Fruit fly (Drosophila melanogaster): ENCODE data around the gene Strump.

The Strump gene

DNA sequence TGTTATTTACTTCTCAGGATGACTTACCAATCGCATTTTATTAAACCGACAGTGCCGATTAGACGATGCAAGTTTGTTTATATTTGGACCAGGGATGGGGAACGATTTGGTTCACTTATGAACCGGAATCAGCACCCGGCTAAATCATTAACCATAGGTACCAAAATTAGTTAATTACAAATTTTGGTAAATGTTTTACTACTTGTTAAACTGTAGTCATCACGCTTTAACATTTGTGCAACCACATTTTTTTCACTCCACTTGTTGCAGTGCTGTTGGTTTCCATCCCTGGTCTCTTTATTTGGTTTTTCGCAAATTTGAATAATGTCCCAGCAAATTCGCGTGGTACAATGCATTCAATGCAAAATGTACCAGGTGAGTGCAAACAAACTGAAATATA lies 16.3 kb upstream of the Strump start, which contains the start of the genes IntS9 and CG43295:
Gene IntS9, minus strand, starts transcription at position 100 of the 400 bp plus-strand sequence.
Gene CG43295, plus strand, starts transcription at position 325 of the 400 bp plus-strand sequence.
- TF ChIP-seq HLH3B (GFP tag; IDR thresholded peaks at IDR 0.05): peak; percentile 86
- peak; percentile 72 for TF ChIP-seq CG12236 (GFP tag; optimal IDR thresholded peaks at IDR 0.05)
- TF ChIP-seq Mad (GFP tag; optimal IDR thresholded peaks at IDR 0.05): peak; percentile 86
- peak; percentile 77 for TF ChIP-seq CG4617 (GFP tag; optimal IDR thresholded peaks at IDR 0.05; ENCODE audit: borderline replicate concordance)
- no peak for TF ChIP-seq insv (GFP tag; optimal IDR thresholded peaks at IDR 0.05)
- TF ChIP-seq trem (tag; optimal IDR thresholded peaks at IDR 0.05): peak; percentile 83
- peak; percentile 48 for TF ChIP-seq da (GFP tag; optimal IDR thresholded peaks at IDR 0.05)
- peak; percentile 84 for TF ChIP-seq CG13775 (GFP tag; optimal IDR thresholded peaks at IDR 0.05)
- TF ChIP-seq CG6175 (GFP tag; IDR thresholded peaks at IDR 0.05): no peak
- peak; percentile 72 for TF ChIP-seq peb (GFP tag; IDR thresholded peaks at IDR 0.05)
- TF ChIP-seq CG12659 (GFP tag; optimal IDR thresholded peaks at IDR 0.05): peak; percentile 71
- no peak; the same call in 1 of the 2 replicates for TF ChIP-seq amos (GFP tag; IDR thresholded peaks at IDR 0.05; ENCODE audit: partially characterized antibody)
- peak; percentile 69 for TF ChIP-seq CG9215 (GFP tag; IDR thresholded peaks at IDR 0.05)
- TF ChIP-seq CG1602 (GFP tag; optimal IDR thresholded peaks at IDR 0.05): peak; percentile 81
- no peak; the same call in 2 of the 3 replicates for TF ChIP-seq CG17361 (GFP tag; IDR thresholded peaks at IDR 0.05)
- no peak for TF ChIP-seq luna (GFP tag; optimal IDR thresholded peaks at IDR 0.05)
- TF ChIP-seq CG11723 (GFP tag; optimal IDR thresholded peaks at IDR 0.05): no peak
- peak; percentile 88 for TF ChIP-seq Ptx1 (GFP tag; IDR thresholded peaks at IDR 0.05)
- TF ChIP-seq tup (GFP tag; optimal IDR thresholded peaks at IDR 0.05): peak; percentile 69
- peak; percentile 42 for TF ChIP-seq CG9437 (GFP tag; optimal IDR thresholded peaks at IDR 0.05)
- peak; percentile 81 for TF ChIP-seq CG11398 (GFP tag; optimal IDR thresholded peaks at IDR 0.05)
- peak; percentile 79 for TF ChIP-seq Atf3 (GFP tag; optimal IDR thresholded peaks at IDR 0.05)
- no peak for TF ChIP-seq Tbp (GFP tag; optimal IDR thresholded peaks at IDR 0.05)
- peak; percentile 79 for TF ChIP-seq CG18262 (tag; optimal IDR thresholded peaks at IDR 0.05)
- peak; percentile 79 for TF ChIP-seq CG14050 (GFP tag; IDR thresholded peaks at IDR 0.05)
- TF ChIP-seq CG8359 (GFP tag; optimal IDR thresholded peaks at IDR 0.05; ENCODE audit: borderline replicate concordance): peak; percentile 47
- TF ChIP-seq TFAM (GFP tag; optimal IDR thresholded peaks at IDR 0.05): no peak
- peak; percentile 61; the same call in 2 of the 3 replicates for TF ChIP-seq Mrtf (GFP tag; IDR thresholded peaks at IDR 0.05)
- no peak for TF ChIP-seq zf30C (GFP tag; optimal IDR thresholded peaks at IDR 0.05)
- TF ChIP-seq Nf-YB (GFP tag; optimal IDR thresholded peaks at IDR 0.05): no peak
- TF ChIP-seq rib (GFP tag; IDR thresholded peaks at IDR 0.05): peak; percentile 40; the same call in 1 of the 2 replicates
- peak; percentile 25 for TF ChIP-seq BEAF-32 (GFP tag; optimal IDR thresholded peaks at IDR 0.05)
- peak; percentile 82 for TF ChIP-seq Dbx (GFP tag; IDR thresholded peaks at IDR 0.05)
- peak; percentile 85 for TF ChIP-seq ranshi (GFP tag; IDR thresholded peaks at IDR 0.05)
- TF ChIP-seq salm (tag; optimal IDR thresholded peaks at IDR 0.05): no peak
- TF ChIP-seq CG7271 (tag; optimal IDR thresholded peaks at IDR 0.05): peak; percentile 70
- TF ChIP-seq ftz-f1 (GFP tag; optimal IDR thresholded peaks at IDR 0.05): no peak
- TF ChIP-seq emc (GFP tag; optimal IDR thresholded peaks at IDR 0.05): peak; percentile 53
- TF ChIP-seq CG31365 (tag; optimal IDR thresholded peaks at IDR 0.05): peak; percentile 36
- peak; percentile 46 for TF ChIP-seq eyg (GFP tag; optimal IDR thresholded peaks at IDR 0.05)
- TF ChIP-seq Atf-2 (GFP tag; optimal IDR thresholded peaks at IDR 0.05): peak; percentile 82
- TF ChIP-seq CG11695 (GFP tag; IDR thresholded peaks at IDR 0.05): peak; percentile 77
- TF ChIP-seq PHDP (tag; optimal IDR thresholded peaks at IDR 0.05): no peak
- 0 out of 4 replicates have a peak, but pooled peaks have one; percentile 25 for TF ChIP-seq Dll (GFP tag; IDR thresholded peaks at IDR 0.05; ENCODE audit: partially characterized antibody)
- TF ChIP-seq nerfin-1 (tag; optimal IDR thresholded peaks at IDR 0.05): no peak
- TF ChIP-seq sima (GFP tag; optimal IDR thresholded peaks at IDR 0.05): peak; percentile 25
- TF ChIP-seq CG11085 (GFP tag; IDR thresholded peaks at IDR 0.05): peak; percentile 49; the same call in 1 of the 2 replicates
- TF ChIP-seq ato (GFP tag; IDR thresholded peaks at IDR 0.05; ENCODE audit: partially characterized antibody): no peak
- TF ChIP-seq CG4360 (GFP tag; IDR thresholded peaks at IDR 0.05): no peak
- peak; percentile 68 for TF ChIP-seq CG6813 (GFP tag; optimal IDR thresholded peaks at IDR 0.05)
- TF ChIP-seq Bdp1 (GFP tag; optimal IDR thresholded peaks at IDR 0.05): peak; percentile 80
